Fruit fly (Drosophila melanogaster) whole organism, embryonic: ENCODE results near the gene CG2816.

Experiments
- Adf1 ChIP-seq: fragments of 200-800 bp; sonication (Bioruptor generic); IDR thresholded peaks from 2 replicates; pipeline ENCODE4 v1.3.6; 2022; ENCODE audit warnings: missing biosample characterization, missing genetic modification characterization
- Atf6 ChIP-seq: fragments of 200-800 bp; sonication (Bioruptor generic); IDR thresholded peaks from 2 replicates; pipeline ENCODE4 v1.3.6; 2022; ENCODE audit warnings: missing biosample characterization, missing genetic modification characterization
- CG10267 ChIP-seq: fragments of 200-800 bp; sonication (Bioruptor generic); optimal IDR thresholded peaks from 2 replicates; lab custom pipeline; 2018; ENCODE audit warnings: missing biosample characterization, mild to moderate bottlenecking, missing genetic modification characterization, moderate library complexity
- CG12071 ChIP-seq: fragments of 200-800 bp; sonication (Bioruptor generic); optimal IDR thresholded peaks from 3 replicates; lab custom pipeline; 2018; ENCODE audit warnings: missing biosample characterization, mild to moderate bottlenecking, missing genetic modification characterization
- CG12769 ChIP-seq: fragments of 200-800 bp; sonication (Bioruptor generic); optimal IDR thresholded peaks from 2 replicates; lab custom pipeline; 2019; ENCODE audit warnings: missing biosample characterization, mild to moderate bottlenecking, missing genetic modification characterization, moderate library complexity
- CG13287 ChIP-seq: fragments of 200-800 bp; sonication (Bioruptor generic); IDR thresholded peaks from 2 replicates; pipeline ENCODE4 v1.3.6; 2022; ENCODE audit warnings: missing biosample characterization, missing genetic modification characterization; ENCODE audit not compliant: partially characterized antibody
- CG13624 ChIP-seq: fragments of 200-800 bp; sonication (Bioruptor generic); optimal IDR thresholded peaks from 2 replicates; lab custom pipeline; 2016; ENCODE audit warnings: missing biosample characterization, missing genetic modification characterization
- CG14441 ChIP-seq: fragments of 200-800 bp; sonication (Bioruptor generic); IDR thresholded peaks from 2 replicates; pipeline ENCODE4 v1.3.6; 2022; ENCODE audit warnings: missing biosample characterization, missing genetic modification characterization
- CG15696 ChIP-seq: fragments of 200-800 bp; sonication (Bioruptor generic); optimal IDR thresholded peaks from 2 replicates; lab custom pipeline; 2019; ENCODE audit warnings: missing biosample characterization, mild to moderate bottlenecking, missing genetic modification characterization, moderate library complexity
- CG17359 ChIP-seq: fragments of 200-800 bp; sonication (Bioruptor generic); optimal IDR thresholded peaks from 3 replicates; lab custom pipeline; 2018; ENCODE audit warnings: missing biosample characterization, mild to moderate bottlenecking, missing genetic modification characterization, moderate library complexity
- CG17568 ChIP-seq: fragments of 200-800 bp; sonication (Bioruptor generic); optimal IDR thresholded peaks from 2 replicates; lab custom pipeline; 2018; ENCODE audit warnings: missing biosample characterization, mild to moderate bottlenecking, missing genetic modification characterization, moderate library complexity
- CG18262 ChIP-seq: fragments of 200-800 bp; optimal IDR thresholded peaks from 3 replicates; lab custom pipeline; 2019; ENCODE audit warnings: missing biosample characterization, mild to moderate bottlenecking, missing genetic modification characterization, moderate library complexity
- CG2120 ChIP-seq: fragments of 200-800 bp; sonication (Bioruptor generic); optimal IDR thresholded peaks from 3 replicates; lab custom pipeline; 2016; ENCODE audit warnings: missing biosample characterization, missing genetic modification characterization
- CG3726 ChIP-seq: fragments of 200-800 bp; sonication (Bioruptor generic); IDR thresholded peaks from 3 replicates; pipeline ENCODE4, ENCODE4 v1.3.6; 2022; ENCODE audit warnings: missing biosample characterization, missing genetic modification characterization
- CG4328 ChIP-seq: fragments of 200-800 bp; sonication (Bioruptor generic); optimal IDR thresholded peaks from 3 replicates; lab custom pipeline; 2017; ENCODE audit warnings: missing biosample characterization, missing genetic modification reagents, missing genetic modification characterization
- CG6272 ChIP-seq: fragments of 200-800 bp; sonication (Bioruptor generic); IDR thresholded peaks from 2 replicates; pipeline ENCODE4 v1.3.6; 2022; ENCODE audit warnings: missing biosample characterization, missing genetic modification characterization
- CG7556 ChIP-seq: fragments of 200-800 bp; sonication (Bioruptor generic); optimal IDR thresholded peaks from 2 replicates; lab custom pipeline; 2017; ENCODE audit warnings: missing biosample characterization, mild to moderate bottlenecking, missing genetic modification characterization
- CG7745 ChIP-seq: fragments of 200-800 bp; sonication (Bioruptor generic); optimal IDR thresholded peaks from 2 replicates; lab custom pipeline; 2018; ENCODE audit warnings: missing biosample characterization, mild to moderate bottlenecking, missing genetic modification characterization, moderate library complexity
- CG7839 ChIP-seq: fragments of 200-800 bp; sonication (Bioruptor generic); optimal IDR thresholded peaks from 3 replicates; lab custom pipeline; 2018; ENCODE audit warnings: missing biosample characterization, mild to moderate bottlenecking, missing genetic modification characterization, moderate library complexity
- CG8944 ChIP-seq: fragments of 200-800 bp; sonication (Bioruptor generic); optimal IDR thresholded peaks from 3 replicates; lab custom pipeline; 2016; ENCODE audit warnings: missing biosample characterization, missing genetic modification characterization
- Chrac-16 ChIP-seq: fragments of 200-800 bp; sonication (Bioruptor generic); optimal IDR thresholded peaks from 3 replicates; lab custom pipeline; 2016; ENCODE audit warnings: missing biosample characterization, missing genetic modification characterization
- Dad ChIP-seq: fragments of 200-800 bp; sonication (Bioruptor generic); optimal IDR thresholded peaks from 3 replicates; lab custom pipeline; 2016; ENCODE audit warnings: missing biosample characterization, missing genetic modification characterization
- Deaf1 ChIP-seq: fragments of 200-800 bp; optimal IDR thresholded peaks from 3 replicates; lab custom pipeline; 2019; ENCODE audit warnings: missing biosample characterization, mild to moderate bottlenecking, missing genetic modification characterization, moderate library complexity
- Dek ChIP-seq: fragments of 200-800 bp; sonication (Bioruptor generic); optimal IDR thresholded peaks from 3 replicates; lab custom pipeline; 2019; ENCODE audit warnings: missing biosample characterization, mild to moderate bottlenecking, missing genetic modification characterization, moderate library complexity
- Lim3 ChIP-seq: fragments of 200-800 bp; sonication (Bioruptor generic); IDR thresholded peaks from 2 replicates; pipeline ENCODE4 v1.3.6; 2022; ENCODE audit warnings: missing biosample characterization, missing genetic modification characterization
- MBD-R2 ChIP-seq: fragments of 200-800 bp; sonication (Bioruptor generic); IDR thresholded peaks from 2 replicates; pipeline ENCODE4 v1.3.6; 2022; ENCODE audit warnings: missing biosample characterization, missing genetic modification characterization
- Myb ChIP-seq: fragments of 200-800 bp; sonication (Bioruptor generic); optimal IDR thresholded peaks from 2 replicates; lab custom pipeline; 2016; ENCODE audit warnings: missing biosample characterization, missing genetic modification characterization
- Spps ChIP-seq: fragments of 200-800 bp; sonication (Bioruptor generic); optimal IDR thresholded peaks from 2 replicates; lab custom pipeline; 2018; ENCODE audit warnings: missing biosample characterization, mild to moderate bottlenecking, missing genetic modification characterization
- Usf ChIP-seq: fragments of 200-800 bp; sonication (Bioruptor generic); optimal IDR thresholded peaks from 2 replicates; lab custom pipeline; 2017; ENCODE audit warnings: missing genotype, missing biosample characterization, missing genetic modification characterization
- al ChIP-seq: fragments of 200-800 bp; sonication (Bioruptor generic); IDR thresholded peaks from 2 replicates; pipeline ENCODE4 v1.3.6; 2022; ENCODE audit warnings: missing biosample characterization, missing genetic modification characterization
- ara ChIP-seq: fragments of 200-800 bp; sonication (Bioruptor generic); IDR thresholded peaks from 2 replicates; pipeline ENCODE4 v1.3.6; 2022; ENCODE audit warnings: missing biosample characterization, missing genetic modification characterization
- ase ChIP-seq: fragments of 200-800 bp; sonication (Bioruptor generic); IDR thresholded peaks from 3 replicates; pipeline ENCODE4 v1.3.6; 2022; ENCODE audit warnings: missing biosample characterization, missing genetic modification characterization
- bbx ChIP-seq: fragments of 200-800 bp; sonication (Bioruptor generic); IDR thresholded peaks from 2 replicates; pipeline ENCODE4 v1.3.6; 2022; ENCODE audit warnings: missing biosample characterization, missing genetic modification characterization; ENCODE audit not compliant: partially characterized antibody
- crol ChIP-seq: fragments of 200-800 bp; sonication (Bioruptor generic); IDR thresholded peaks from 2 replicates; pipeline ENCODE4 v1.3.6; 2022; ENCODE audit warnings: missing biosample characterization, missing genetic modification characterization
- dati ChIP-seq: fragments of 200-800 bp; sonication (Bioruptor generic); IDR thresholded peaks from 2 replicates; pipeline ENCODE4 v1.3.6; 2022; ENCODE audit warnings: missing biosample characterization, missing genetic modification characterization
- dmrt99B ChIP-seq: fragments of 200-800 bp; sonication (Bioruptor generic); optimal IDR thresholded peaks from 2 replicates; lab custom pipeline; 2018; ENCODE audit warnings: missing biosample characterization, mild to moderate bottlenecking, missing genetic modification characterization, moderate library complexity
- grau ChIP-seq: fragments of 200-800 bp; optimal IDR thresholded peaks from 3 replicates; lab custom pipeline; 2019; ENCODE audit warnings: missing biosample characterization, mild to moderate bottlenecking, missing genetic modification characterization, moderate library complexity
- grn ChIP-seq: fragments of 200-800 bp; sonication (Bioruptor generic); optimal IDR thresholded peaks from 3 replicates; lab custom pipeline; 2017; ENCODE audit warnings: missing biosample characterization, missing genetic modification characterization
- inv ChIP-seq: fragments of 200-800 bp; sonication (Bioruptor generic); IDR thresholded peaks from 2 replicates; pipeline ENCODE4 v1.3.6; 2022; ENCODE audit warnings: missing biosample characterization, missing genetic modification characterization; ENCODE audit not compliant: partially characterized antibody
- jigr1 ChIP-seq: fragments of 200-800 bp; sonication (Bioruptor generic); IDR thresholded peaks from 3 replicates; pipeline ENCODE4 v1.3.6; 2022; ENCODE audit warnings: missing biosample characterization, missing genetic modification characterization
- klu ChIP-seq: fragments of 200-800 bp; sonication (Bioruptor generic); IDR thresholded peaks from 2 replicates; pipeline ENCODE4 v1.3.6; 2022; ENCODE audit warnings: missing biosample characterization, missing genetic modification characterization
- lilli ChIP-seq: fragments of 200-800 bp; sonication (Bioruptor generic); optimal IDR thresholded peaks from 3 replicates; lab custom pipeline; 2016; ENCODE audit warnings: missing biosample characterization, missing genetic modification characterization
- nau ChIP-seq: fragments of 200-800 bp; sonication (Bioruptor generic); optimal IDR thresholded peaks from 3 replicates; lab custom pipeline; 2017; ENCODE audit warnings: missing biosample characterization, mild to moderate bottlenecking, missing genetic modification characterization, missing genetic modification reagents
- pho ChIP-seq: fragments of 200-800 bp; sonication (Bioruptor generic); optimal IDR thresholded peaks from 2 replicates; lab custom pipeline; 2016; ENCODE audit warnings: missing biosample characterization, missing genetic modification characterization
- psq ChIP-seq: fragments of 200-800 bp; sonication (Bioruptor generic); optimal IDR thresholded peaks from 2 replicates; lab custom pipeline; 2017; ENCODE audit warnings: missing biosample characterization, missing genetic modification characterization
- scrt ChIP-seq: fragments of 200-800 bp; sonication (Bioruptor generic); optimal IDR thresholded peaks from 2 replicates; lab custom pipeline; 2018; ENCODE audit warnings: missing biosample characterization, mild to moderate bottlenecking, missing genetic modification characterization, moderate library complexity
- sim ChIP-seq: fragments of 200-800 bp; sonication (Bioruptor generic); IDR thresholded peaks from 2 replicates; pipeline ENCODE4 v1.3.6; 2022; ENCODE audit warnings: missing biosample characterization, missing genetic modification characterization
- sob ChIP-seq: fragments of 200-800 bp; sonication (Bioruptor generic); IDR thresholded peaks from 2 replicates; pipeline ENCODE4 v1.3.6; 2022; ENCODE audit warnings: missing biosample characterization, missing genetic modification characterization
- stc ChIP-seq: fragments of 200-800 bp; sonication (Bioruptor generic); IDR thresholded peaks from 2 replicates; pipeline ENCODE4 v1.3.6; 2022; ENCODE audit warnings: missing biosample characterization, missing genetic modification characterization
- tgo ChIP-seq: fragments of 200-800 bp; sonication (Bioruptor generic); IDR thresholded peaks from 3 replicates; pipeline ENCODE4 v1.3.6; 2022; ENCODE audit warnings: missing biosample characterization, missing genetic modification characterization
- zen ChIP-seq: fragments of 200-800 bp; sonication (Bioruptor generic); optimal IDR thresholded peaks from 3 replicates; lab custom pipeline; 2018; ENCODE audit warnings: missing biosample characterization, mild to moderate bottlenecking, missing genetic modification characterization, moderate library complexity

The CG2816 gene

DNA sequence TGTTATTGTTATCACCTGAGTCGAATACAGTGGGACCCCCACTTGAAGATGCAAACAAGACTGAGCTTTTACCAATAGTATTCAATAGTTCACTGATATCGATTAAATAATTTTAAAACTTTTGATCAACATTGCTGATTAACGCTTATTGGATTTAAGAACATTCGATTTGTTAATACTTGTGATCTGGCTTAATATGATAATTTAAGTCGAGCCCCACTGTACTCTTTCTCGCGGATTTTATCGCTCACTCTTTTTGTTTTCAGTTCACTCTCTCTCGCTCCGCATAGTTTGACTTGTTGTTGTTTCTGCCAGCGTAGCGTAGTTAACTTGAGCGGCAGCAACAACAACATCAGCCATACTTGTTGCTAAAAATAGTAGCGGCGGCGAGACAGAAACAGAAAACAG is 47.8 kb upstream of the CG2816 start (continued):
- TF ChIP-seq CG3726 (peak; percentile 94), Dek (tag; lab: Kevin White, UChicago) (peak; percentile 98), CG12769 (peak; percentile 99), klu (GFP tag; lab: Robert Waterston, UW) (peak; percentile 95), jigr1 (GFP tag; lab: Robert Waterston, UW) (peak; percentile 93), CG7745 (peak; percentile 89), CG12071 (GFP tag; lab: Kevin White, UChicago) (peak; percentile 99), Lim3 (GFP tag; lab: Robert Waterston, UW) (peak; percentile 92), Dad (GFP tag; lab: Kevin White, UChicago) (peak; percentile 97), CG6272 (GFP tag; lab: Robert Waterston, UW) (peak; percentile 96), dmrt99B (tag; lab: Kevin White, UChicago) (peak; percentile 99), CG17568 (GFP tag; lab: Kevin White, UChicago) (peak; percentile 98), sob (GFP tag; lab: Robert Waterston, UW) (peak; percentile 98), Myb (peak; percentile 91), lilli (peak; percentile 98), CG15696 (tag; lab: Kevin White, UChicago) (peak; percentile 96), MBD-R2 (GFP tag; lab: Robert Waterston, UW) (peak; percentile 98), CG17359 (tag; lab: Kevin White, UChicago) (peak; percentile 99), bbx (GFP tag; lab: Robert Waterston, UW) (no peak), Usf (GFP tag; lab: Kevin White, UChicago) (peak; percentile 97), ase (peak; percentile 97), Adf1 (GFP tag; lab: Robert Waterston, UW) (peak; percentile 87), scrt (GFP tag; lab: Kevin White, UChicago) (peak; percentile 97), grn (GFP tag; lab: Kevin White, UChicago) (peak; percentile 94), dati (GFP tag; lab: Robert Waterston, UW) (peak; percentile 93), CG4328 (GFP tag; lab: Kevin White, UChicago) (peak; percentile 98), CG7556 (GFP tag; lab: Kevin White, UChicago) (peak; percentile 98), inv (GFP tag; lab: Robert Waterston, UW) (no peak), CG8944 (peak; percentile 97), CG13287 (GFP tag; lab: Robert Waterston, UW) (peak; percentile 35), pho (GFP tag; lab: Kevin White, UChicago) (peak; percentile 99), CG7839 (tag; lab: Kevin White, UChicago) (peak; percentile 99), CG13624 (GFP tag; lab: Kevin White, UChicago) (peak; percentile 99), CG10267 (tag; lab: Kevin White, UChicago) (peak; percentile 96), Deaf1 (tag; lab: Kevin White, UChicago) (peak; percentile 87), Spps (peak; percentile 97), stc (GFP tag; lab: Robert Waterston, UW) (peak; percentile 98), al (GFP tag; lab: Robert Waterston, UW) (peak; percentile 96), crol (peak; percentile 49; the same call in 1 of the 2 replicates), CG18262 (tag; lab: Kevin White, UChicago) (peak; percentile 98), ara (GFP tag; lab: Robert Waterston, UW) (peak; percentile 97), nau (GFP tag; lab: Kevin White, UChicago) (peak; percentile 97), sim (GFP tag; lab: Robert Waterston, UW) (peak; percentile 92), tgo (peak; percentile 97), CG14441 (GFP tag; lab: Robert Waterston, UW) (peak; percentile 97), psq (GFP tag; lab: Kevin White, UChicago) (peak; percentile 85), Atf6 (peak; percentile 98), Chrac-16 (GFP tag; lab: Kevin White, UChicago) (peak; percentile 98), zen (peak; percentile 95), grau (tag; lab: Kevin White, UChicago) (peak; percentile 100), CG2120 (GFP tag; lab: Kevin White, UChicago) (peak; percentile 99)
